Worm (Caenorhabditis elegans) whole organism, young adult: ENCODE results near the gene msp-40.
"Not testable (repeated sequence)": the region's sequence is repeated elsewhere in the genome, so short reads cannot be mapped to it uniquely, and the experiment has no call there.

ENCODE experiments used
- ceh-100 ChIP-seq: fragments of 200-800 bp; sonication (Bioruptor generic); IDR thresholded peaks from 2 replicates; pipeline ENCODE4 v1.3.6; 2022; ENCODE audit warnings: missing genetic modification reagents, missing genetic modification characterization, missing compliant biosample characterization
- egl-44 ChIP-seq: fragments of 200-800 bp; sonication (Bioruptor generic); IDR thresholded peaks from 2 replicates; pipeline ENCODE4 v1.3.6; 2022; ENCODE audit warnings: missing genetic modification reagents, missing genetic modification characterization, missing compliant biosample characterization
- mcd-1 ChIP-seq: fragments of 200-800 bp; sonication (Bioruptor generic); IDR thresholded peaks from 2 replicates; pipeline ENCODE4 v1.3.6; 2022; ENCODE audit warnings: missing genetic modification reagents, missing genetic modification characterization, missing compliant biosample characterization
- mel-28 ChIP-seq: sonication (generic microtip); optimal IDR thresholded peaks from 2 replicates; lab custom pipeline; 2016; ENCODE audit warnings: borderline replicate concordance, mild to moderate bottlenecking, missing genetic modification characterization, missing compliant biosample characterization
- pha-4 ChIP-seq: fragments of 150-350 bp; sonication (generic microtip); optimal IDR thresholded peaks from 2 replicates; lab custom pipeline; 2014; ENCODE audit warnings: missing biosample characterization, missing genetic modification reagents, missing genetic modification characterization

DNA sequence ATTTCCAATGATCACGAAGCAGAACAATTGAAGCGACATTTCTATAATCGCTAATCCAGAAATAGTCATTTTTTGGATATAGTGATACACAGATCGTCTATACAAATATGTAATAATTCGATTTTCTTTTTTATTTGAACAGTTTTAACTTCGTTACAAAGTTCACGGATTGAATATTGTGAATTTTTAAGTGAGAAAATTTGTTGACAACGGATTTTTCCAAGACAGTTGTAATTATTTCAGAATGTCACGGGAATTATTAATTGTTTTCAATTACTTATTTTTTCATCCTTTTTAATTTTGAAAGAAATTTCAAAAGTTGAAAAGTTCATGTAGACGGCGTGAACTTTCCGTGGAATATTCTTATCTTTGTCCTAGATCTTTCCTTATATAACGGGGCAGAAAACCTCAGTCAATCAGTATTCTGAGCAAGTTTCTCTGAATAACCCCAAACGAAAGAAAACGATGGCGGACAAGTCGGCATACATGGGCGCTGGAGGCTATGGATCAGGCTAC, 17.0 kb downstream of the msp-40 start, which contains the start of the genes T23B7.2 and nspd-4:
- not testable (repeated sequence) for TF ChIP-seq egl-44 (GFP tag; lab: Robert Waterston, UW); mel-28 (tag; lab: Kevin White, UChicago); mcd-1; ceh-100 (GFP tag; lab: Robert Waterston, UW); pha-4 (tag; lab: Kevin White, UChicago)
